Worm (Caenorhabditis elegans) whole organism, L2 larva: ENCODE data around the gene kqt-3.

Experiments used
- C34F6.9 ChIP-seq: fragments of 150-350 bp; optimal IDR thresholded peaks from 2 replicates; lab custom pipeline; 2014; ENCODE audit warnings: missing biosample characterization, missing genetic modification characterization
- aly-2 ChIP-seq: fragments of 150-350 bp; optimal IDR thresholded peaks from 2 replicates; lab custom pipeline; 2014; ENCODE audit warnings: missing biosample characterization, missing genetic modification characterization
- blmp-1 ChIP-seq: sonication (generic microtip); optimal IDR thresholded peaks from 2 replicates; lab custom pipeline; 2017; ENCODE audit warnings: missing genetic modification characterization, mild to moderate bottlenecking, missing compliant biosample characterization, antibody characterized with exemption, moderate library complexity; ENCODE audit not compliant: insufficient read depth
- ceh-16 ChIP-seq: fragments of 150-350 bp; optimal IDR thresholded peaks from 2 replicates; lab custom pipeline; 2014; ENCODE audit warnings: missing biosample characterization, missing genetic modification characterization
- ceh-82 ChIP-seq: fragments of 150-350 bp; optimal IDR thresholded peaks from 2 replicates; lab custom pipeline; 2014; ENCODE audit warnings: missing biosample characterization, missing genetic modification characterization
- fos-1 ChIP-seq: fragments of 150-350 bp; optimal IDR thresholded peaks from 2 replicates; lab custom pipeline; 2014; ENCODE audit warnings: missing biosample characterization, missing genetic modification characterization
- nhr-23 ChIP-seq: fragments of 150-350 bp; optimal IDR thresholded peaks from 2 replicates; lab custom pipeline; 2014; ENCODE audit warnings: missing biosample characterization, missing genetic modification reagents, missing genetic modification characterization
- snpc-4 ChIP-seq: fragments of 150-350 bp; optimal IDR thresholded peaks from 2 replicates; lab custom pipeline; 2014; ENCODE audit warnings: missing biosample characterization, missing genetic modification characterization
- ztf-4 ChIP-seq: fragments of 150-350 bp; optimal IDR thresholded peaks from 2 replicates; lab custom pipeline; 2014; ENCODE audit warnings: missing biosample characterization, missing genetic modification characterization

DNA sequence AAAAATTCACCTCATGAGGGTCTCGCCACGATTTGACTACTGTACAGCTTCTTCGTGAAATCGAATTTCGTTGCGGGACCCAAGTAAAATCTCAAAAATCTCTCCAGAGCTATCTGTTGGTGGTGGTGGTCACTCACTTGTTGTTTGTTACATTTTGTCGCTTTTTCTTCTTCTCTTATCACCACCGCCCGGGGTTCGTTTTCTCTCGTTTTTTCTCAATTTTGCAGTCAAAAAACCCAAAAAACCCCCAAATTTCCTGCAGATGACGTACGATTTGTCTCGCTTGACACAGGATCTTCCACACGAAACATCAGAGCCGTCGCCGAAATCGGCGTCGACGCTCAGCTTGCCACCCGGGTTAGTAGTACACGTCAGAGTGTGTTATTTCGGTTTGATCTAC is 40.0 kb downstream of the kqt-3 start, which contains the start of gene R06B9.5:
- TF ChIP-seq ceh-16 (tag; lab: Kevin White, UChicago) = no peak
- no peak for TF ChIP-seq snpc-4
- TF ChIP-seq aly-2 = no peak
- TF ChIP-seq ztf-4 = no peak
- no peak for TF ChIP-seq C34F6.9 (tag; lab: Kevin White, UChicago)
- TF ChIP-seq ceh-82 = no peak
- no peak for TF ChIP-seq nhr-23
- no peak for TF ChIP-seq fos-1 (tag; lab: Kevin White, UChicago)
- no peak for TF ChIP-seq blmp-1 (tag; lab: Kevin White, UChicago)
